Worm (Caenorhabditis elegans) whole organism, L1 larva: Measurements from ENCODE around the gene Y6G8.6.
"Not testable (repeated sequence)": the region's sequence is repeated elsewhere in the genome, so short reads cannot be mapped to it uniquely, and the experiment has no call there.

Experiments used
- C34B4.2 ChIP-seq: sonication (generic microtip); optimal IDR thresholded peaks from 2 replicates; lab custom pipeline; 2017; ENCODE audit warnings: mild to moderate bottlenecking, missing genetic modification characterization, missing compliant biosample characterization
- Y116A8C.19 ChIP-seq: sonication (generic microtip); optimal IDR thresholded peaks from 2 replicates; lab custom pipeline; 2016; ENCODE audit warnings: missing compliant biosample characterization, missing genetic modification characterization, borderline replicate concordance
- ama-1 ChIP-seq: fragments of 150-350 bp; optimal IDR thresholded peaks from 2 replicates; lab custom pipeline; 2014
- ceh-8 ChIP-seq: fragments of 200-800 bp; sonication (Bioruptor generic); optimal IDR thresholded peaks from 2 replicates; lab custom pipeline; 2018; ENCODE audit warnings: mild to moderate bottlenecking, missing genetic modification characterization, moderate library complexity, missing compliant biosample characterization
- ceh-82 ChIP-seq, 3 experiments: fragments of 150-350 bp in 1 of 3; sonication (generic microtip) in 2 of 3; optimal IDR thresholded peaks; 2 replicates each; lab custom pipeline; 2014 to 2017; ENCODE audit warnings: missing biosample characterization in 3 of 3, missing genetic modification characterization in 3 of 3
- ceh-88 ChIP-seq: fragments of 200-800 bp; sonication (Bioruptor generic); IDR thresholded peaks from 2 replicates; pipeline ENCODE4 v1.3.6; 2022; ENCODE audit warnings: missing genetic modification characterization, missing compliant biosample characterization
- ces-1 ChIP-seq: fragments of 150-350 bp; optimal IDR thresholded peaks from 2 replicates; lab custom pipeline; 2014; ENCODE audit warnings: missing biosample characterization, missing genetic modification reagents, missing genetic modification characterization
- efl-1 ChIP-seq, 4 experiments: fragments of 150-350 bp; optimal IDR thresholded peaks in 3 of 4; peaks in 1 of 4; 1 replicate in 1 of 4; 2 replicates in 3 of 4; lab custom pipeline; 2014; ENCODE audit warnings: missing biosample characterization in 2 of 4, missing genetic modification characterization in 2 of 4, missing genetic modification reagents in 2 of 4
- elt-2 ChIP-seq: sonication (generic microtip); optimal IDR thresholded peaks from 2 replicates; lab custom pipeline; 2016; ENCODE audit warnings: missing genetic modification characterization, mild to moderate bottlenecking, inconsistent platforms, missing compliant biosample characterization, missing genetic modification reagents
- ets-5 ChIP-seq: fragments of 200-800 bp; sonication (Bioruptor generic); IDR thresholded peaks from 2 replicates; pipeline ENCODE4 v1.3.6; 2022; ENCODE audit warnings: missing genetic modification characterization, missing compliant biosample characterization
- fkh-8 ChIP-seq: sonication (generic microtip); optimal IDR thresholded peaks from 2 replicates; lab custom pipeline; 2016; ENCODE audit warnings: mild to moderate bottlenecking, missing genetic modification characterization, missing compliant biosample characterization
- fos-1 ChIP-seq: fragments of 150-350 bp; optimal IDR thresholded peaks from 2 replicates; lab custom pipeline; 2014; ENCODE audit warnings: missing biosample characterization, missing genetic modification characterization
- grh-1 ChIP-seq: fragments of 200-800 bp; sonication (Bioruptor generic); IDR thresholded peaks from 2 replicates; pipeline ENCODE4 v1.3.6; 2022; ENCODE audit warnings: missing genetic modification reagents, missing genetic modification characterization, missing compliant biosample characterization
- isw-1 ChIP-seq: fragments of 200-800 bp; sonication (Bioruptor generic); IDR thresholded peaks from 2 replicates; pipeline ENCODE4 v1.3.6; 2022; ENCODE audit warnings: missing genetic modification characterization, missing compliant biosample characterization
- lin-15B ChIP-seq: fragments of 150-350 bp; sonication (generic microtip); optimal IDR thresholded peaks from 3 replicates; lab custom pipeline; 2014; ENCODE audit warnings: missing biosample characterization, missing genetic modification characterization
- lir-3 ChIP-seq: sonication (generic microtip); optimal IDR thresholded peaks from 2 replicates; lab custom pipeline; 2016; ENCODE audit warnings: mild to moderate bottlenecking, missing genetic modification characterization, moderate library complexity, missing compliant biosample characterization; ENCODE audit not compliant: poor library complexity
- lsy-2 ChIP-seq, 2 experiments: fragments of 150-350 bp; optimal IDR thresholded peaks; 2 replicates each; lab custom pipeline; 2014; ENCODE audit warnings: missing biosample characterization in 2 of 2, missing genetic modification characterization in 2 of 2
- mdl-1 ChIP-seq, 2 experiments: fragments of 150-350 bp; optimal IDR thresholded peaks; 2 replicates each; lab custom pipeline; 2014 to 2017; ENCODE audit warnings: missing biosample characterization in 2 of 2, missing genetic modification characterization in 2 of 2, inconsistent platforms in 1 of 2
- mef-2 ChIP-seq: fragments of 150-350 bp; optimal IDR thresholded peaks from 2 replicates; lab custom pipeline; 2014; ENCODE audit warnings: missing biosample characterization, missing genetic modification characterization
- mep-1 ChIP-seq: fragments of 150-350 bp; optimal IDR thresholded peaks from 2 replicates; lab custom pipeline; 2014; ENCODE audit warnings: missing biosample characterization, missing genetic modification characterization
- nhr-11 ChIP-seq: fragments of 150-350 bp; optimal IDR thresholded peaks from 2 replicates; lab custom pipeline; 2014; ENCODE audit warnings: missing biosample characterization, missing genetic modification characterization
- nhr-12 ChIP-seq: sonication (generic microtip); optimal IDR thresholded peaks from 2 replicates; lab custom pipeline; 2017; ENCODE audit warnings: missing biosample characterization, missing genetic modification characterization
- nhr-19 ChIP-seq: fragments of 200-800 bp; sonication (Bioruptor generic); conservative IDR thresholded peaks from 2 replicates; pipeline ENCODE4 v1.3.6; 2022; ENCODE audit warnings: missing genetic modification characterization, missing compliant biosample characterization
- nhr-20 ChIP-seq: sonication (generic microtip); optimal IDR thresholded peaks from 2 replicates; lab custom pipeline; 2016; ENCODE audit warnings: mild to moderate bottlenecking, missing genetic modification characterization, missing compliant biosample characterization
- nhr-47 ChIP-seq: sonication (generic microtip); optimal IDR thresholded peaks from 2 replicates; lab custom pipeline; 2016; ENCODE audit warnings: mild to moderate bottlenecking, missing genetic modification characterization, moderate library complexity, missing compliant biosample characterization
- nhr-77 ChIP-seq: fragments of 150-350 bp; optimal IDR thresholded peaks from 2 replicates; lab custom pipeline; 2014; ENCODE audit warnings: missing biosample characterization, missing genetic modification characterization
- nhr-84 ChIP-seq: sonication (generic microtip); optimal IDR thresholded peaks from 2 replicates; lab custom pipeline; 2017; ENCODE audit warnings: missing biosample characterization, missing genetic modification characterization
- nhr-90 ChIP-seq: sonication (generic microtip); optimal IDR thresholded peaks from 2 replicates; lab custom pipeline; 2016; ENCODE audit warnings: mild to moderate bottlenecking, missing genetic modification characterization, missing compliant biosample characterization; ENCODE audit not compliant: poor library complexity
- pag-3 ChIP-seq: sonication (generic microtip); optimal IDR thresholded peaks from 2 replicates; lab custom pipeline; 2017; ENCODE audit warnings: missing genetic modification characterization, mild to moderate bottlenecking, missing compliant biosample characterization, antibody characterized with exemption, borderline replicate concordance; ENCODE audit not compliant: insufficient read depth
- pax-3 ChIP-seq: fragments of 200-800 bp; sonication (Bioruptor generic); optimal IDR thresholded peaks from 2 replicates; lab custom pipeline; 2018; ENCODE audit warnings: mild to moderate bottlenecking, missing genetic modification characterization, moderate library complexity, missing compliant biosample characterization
- snu-23 ChIP-seq: sonication (generic microtip); optimal IDR thresholded peaks from 2 replicates; lab custom pipeline; 2016; ENCODE audit warnings: missing genetic modification characterization, missing compliant biosample characterization
- sox-4 ChIP-seq: sonication (generic microtip); optimal IDR thresholded peaks from 2 replicates; lab custom pipeline; 2016; ENCODE audit warnings: missing genetic modification characterization, missing compliant biosample characterization
- sptf-1 ChIP-seq: fragments of 150-350 bp; optimal IDR thresholded peaks from 2 replicates; lab custom pipeline; 2014; ENCODE audit warnings: missing biosample characterization, missing genetic modification characterization
- swsn-7 ChIP-seq: sonication (generic microtip); optimal IDR thresholded peaks from 2 replicates; lab custom pipeline; 2016; ENCODE audit warnings: missing genetic modification characterization, missing compliant biosample characterization
- tbx-2 ChIP-seq: sonication (generic microtip); optimal IDR thresholded peaks from 2 replicates; lab custom pipeline; 2016; ENCODE audit warnings: missing genetic modification characterization, missing compliant biosample characterization
- unc-30 ChIP-seq: sonication (generic microtip); optimal IDR thresholded peaks from 2 replicates; lab custom pipeline; 2017; ENCODE audit warnings: missing biosample characterization, missing genetic modification characterization
- unc-62 ChIP-seq: fragments of 150-350 bp; optimal IDR thresholded peaks from 2 replicates; lab custom pipeline; 2014; ENCODE audit warnings: missing biosample characterization, missing genetic modification reagents, missing genetic modification characterization
- unc-86 ChIP-seq: sonication (generic microtip); optimal IDR thresholded peaks from 2 replicates; lab custom pipeline; 2016; ENCODE audit warnings: missing genetic modification characterization, missing compliant biosample characterization
- unc-98 ChIP-seq: fragments of 200-800 bp; sonication (Bioruptor generic); IDR thresholded peaks from 2 replicates; pipeline ENCODE4 v1.3.6; 2022; ENCODE audit warnings: missing genetic modification characterization, missing compliant biosample characterization
- vab-15 ChIP-seq: sonication (generic microtip); optimal IDR thresholded peaks from 2 replicates; lab custom pipeline; 2017; ENCODE audit warnings: missing genotype, mild to moderate bottlenecking, missing genetic modification characterization, missing compliant biosample characterization
- zag-1 ChIP-seq: fragments of 150-350 bp; optimal IDR thresholded peaks from 2 replicates; lab custom pipeline; 2014; ENCODE audit warnings: missing biosample characterization, missing genetic modification characterization
- ztf-11 ChIP-seq, 2 experiments: sonication (generic microtip); optimal IDR thresholded peaks; 2 replicates each; lab custom pipeline; 2016 to 2017; ENCODE audit warnings: missing genetic modification characterization in 2 of 2, missing biosample characterization in 1 of 2, missing compliant biosample characterization in 1 of 2

Gene Y6G8.6

ce11 chrV:17620266-17620665 lies 3.6 kb upstream of the Y6G8.6 start, which contains the start of gene Y6G8.8:
Gene Y6G8.8 (plus strand): TSS chrV:17620566.
- TF ChIP-seq lir-3, result no peak
- no peak for TF ChIP-seq nhr-90 (tag; lab: Kevin White, UChicago)
- no peak for TF ChIP-seq lsy-2 (tag; optimal IDR thresholded peaks at IDR 0.05; lab: Kevin White, UChicago)
- no peak for TF ChIP-seq nhr-84
- no peak for TF ChIP-seq sox-4 (tag; lab: Kevin White, UChicago)
- no peak for TF ChIP-seq ama-1 (lab: Kevin White, UChicago)
- no peak for TF ChIP-seq zag-1 (tag; lab: Kevin White, UChicago)
- TF ChIP-seq unc-98 (GFP tag; lab: Robert Waterston, UW), result no peak
- TF ChIP-seq C34B4.2 (tag; lab: Kevin White, UChicago), result no peak
- TF ChIP-seq nhr-20 (tag; lab: Kevin White, UChicago), result no peak
- no peak for TF ChIP-seq mep-1
- no peak for TF ChIP-seq lin-15B (tag; lab: Kevin White, UChicago)
- TF ChIP-seq mef-2 (tag; lab: Kevin White, UChicago), result no peak
- TF ChIP-seq sptf-1, result no peak
- no peak for TF ChIP-seq ces-1 (GFP tag; lab: Kevin White, UChicago)
- TF ChIP-seq tbx-2 (tag; lab: Kevin White, UChicago), result no peak

ce11 chrV:17615609-17616008 lies 1.1 kb downstream of the Y6G8.6 start, which contains the start of gene Y6G8.5:
Gene Y6G8.5 (minus strand): TSS chrV:17615709.
- TF ChIP-seq elt-2 (tag; lab: Kevin White, UChicago) (peak; percentile 12), pax-3 (tag; lab: Kevin White, UChicago) (no peak), grh-1 (GFP tag; lab: Robert Waterston, UW) (no peak), nhr-77 (no peak), ceh-82 (tag; optimal IDR thresholded peaks at IDR 0.05; lab: Kevin White, UChicago) (no peak), nhr-47 (tag; lab: Kevin White, UChicago) (no peak), efl-1 (optimal IDR thresholded peaks at IDR 0.05; lab: Kevin White, UChicago) (no peak), efl-1 (GFP tag; optimal IDR thresholded peaks at IDR 0.05 in 1 of 2; lab: Kevin White, UChicago) (peak in 1 of 2 experiments; percentile 2), vab-15 (tag; lab: Kevin White, UChicago) (no peak), isw-1 (no peak), mep-1 (no peak), unc-86 (no peak), pag-3 (no peak), mdl-1 (tag; optimal IDR thresholded peaks at IDR 0.05; lab: Kevin White, UChicago) (no peak), Y116A8C.19 (tag; lab: Kevin White, UChicago) (no peak), zag-1 (tag; lab: Kevin White, UChicago) (no peak), unc-30 (tag; lab: Kevin White, UChicago) (no peak), fkh-8 (no peak)

- TF ChIP-seq unc-86 (no peak), pax-3 (tag; lab: Kevin White, UChicago) (no peak), ceh-88 (GFP tag; lab: Robert Waterston, UW) (no peak), snu-23 (GFP tag; lab: Kevin White, UChicago) (no peak), nhr-84 (no peak)
Measured at ce11 chrV:17614251-17614650, 2.5 kb downstream of the Y6G8.6 start, which contains the start of gene Y6G8.14. Gene Y6G8.14 (minus strand): TSS chrV:17614351.

- TF ChIP-seq tbx-2 (tag; lab: Kevin White, UChicago); nhr-19; ztf-11 (tag; optimal IDR thresholded peaks at IDR 0.05; lab: Kevin White, UChicago): not testable (repeated sequence)
Measured at ce11 chrV:17610503-17610902, 6.2 kb downstream of the Y6G8.6 start, which contains the start of gene Y6G8.15. Gene Y6G8.15 (minus strand): TSS chrV:17610603.

- TF ChIP-seq pax-3 (tag; lab: Kevin White, UChicago), result no peak
- TF ChIP-seq efl-1 (optimal IDR thresholded peaks at IDR 0.05; lab: Kevin White, UChicago), result no peak
- TF ChIP-seq efl-1 (GFP tag; optimal IDR thresholded peaks at IDR 0.05 in 1 of 2; lab: Kevin White, UChicago), result no peak
- no peak for TF ChIP-seq unc-62 (GFP tag; lab: Kevin White, UChicago)
- no peak for TF ChIP-seq nhr-11
- no peak for TF ChIP-seq swsn-7
- TF ChIP-seq unc-30 (tag; lab: Kevin White, UChicago), result no peak
- TF ChIP-seq ceh-8, result no peak
- no peak for TF ChIP-seq ets-5 (GFP tag; lab: Robert Waterston, UW)
- no peak for TF ChIP-seq nhr-12 (tag; lab: Kevin White, UChicago)
- TF ChIP-seq C34B4.2 (tag; lab: Kevin White, UChicago), result no peak
- TF ChIP-seq fos-1 (tag; lab: Kevin White, UChicago), result no peak
Measured at ce11 chrV:17607797-17608196, 8.9 kb downstream of the Y6G8.6 start, which contains the start of gene srz-91. Gene srz-91 (plus strand): TSS chrV:17608097.
